Fruit fly (Drosophila melanogaster) whole organism, pupa: ENCODE measurements around the gene Pnn.

Experiments
- CG15710 ChIP-seq: fragments of 200-800 bp; sonication (Bioruptor generic); optimal IDR thresholded peaks from 2 replicates; lab custom pipeline; 2018; ENCODE audit warnings: missing biosample characterization, mild to moderate bottlenecking, missing genetic modification characterization, moderate library complexity
- D1 ChIP-seq: fragments of 200-800 bp; sonication (Bioruptor generic); optimal IDR thresholded peaks from 2 replicates; lab custom pipeline; 2018; ENCODE audit warnings: missing biosample characterization, mild to moderate bottlenecking, missing genetic modification characterization, moderate library complexity
- EcR ChIP-seq: fragments of 200-800 bp; sonication (Bioruptor generic); optimal IDR thresholded peaks from 3 replicates; lab custom pipeline; 2019; ENCODE audit warnings: missing biosample characterization, missing genetic modification characterization, mild to moderate bottlenecking, moderate library complexity, missing genetic modification reagents
- Ets98B ChIP-seq: fragments of 200-800 bp; sonication (Bioruptor generic); IDR thresholded peaks from 2 replicates; pipeline ENCODE4 v1.3.6; 2022; ENCODE audit warnings: missing biosample characterization, missing genetic modification characterization
- Pif1A ChIP-seq: fragments of 200-800 bp; sonication (Bioruptor generic); optimal IDR thresholded peaks from 3 replicates; lab custom pipeline; 2016; ENCODE audit warnings: missing biosample characterization, missing genetic modification characterization
- Pif1B ChIP-seq: fragments of 200-800 bp; sonication (Bioruptor generic); optimal IDR thresholded peaks from 3 replicates; lab custom pipeline; 2016; ENCODE audit warnings: missing biosample characterization, missing genetic modification characterization
- fd96Ca ChIP-seq: fragments of 200-800 bp; sonication (Bioruptor generic); IDR thresholded peaks from 3 replicates; pipeline ENCODE4 v1.3.6; 2022; ENCODE audit warnings: missing biosample characterization, missing genetic modification characterization

- TF ChIP-seq fd96Ca (GFP tag; lab: Robert Waterston, UW) = no peak
- TF ChIP-seq Pif1B (GFP tag; lab: Kevin White, UChicago) = no peak
- TF ChIP-seq CG15710 (tag; lab: Kevin White, UChicago) = no peak
- no peak for TF ChIP-seq Pif1A (GFP tag; lab: Kevin White, UChicago)
- peak; percentile 30 for TF ChIP-seq EcR (GFP tag; lab: Kevin White, UChicago)
- TF ChIP-seq Ets98B (GFP tag; lab: Robert Waterston, UW) = no peak; the same call in 1 of the 2 replicates
- TF ChIP-seq D1 = no peak
These were observed 39.1 kb downstream of the Pnn start, which contains the start of gene CG12947 for dm6 chr3R:9779764-9780163.
